Worm (Caenorhabditis elegans) whole organism, L1 larva: ENCODE measurements around the gene taf-6.2.

Experiments
- aly-2 ChIP-seq: fragments of 150-350 bp; optimal IDR thresholded peaks from 2 replicates; lab custom pipeline; 2014; ENCODE audit warnings: missing biosample characterization, missing genetic modification characterization
- ceh-82 ChIP-seq, 3 experiments: fragments of 150-350 bp in 1 of 3; sonication (generic microtip) in 2 of 3; optimal IDR thresholded peaks; 2 replicates each; lab custom pipeline; 2014 to 2017; ENCODE audit warnings: missing biosample characterization in 3 of 3, missing genetic modification characterization in 3 of 3
- dpl-1 ChIP-seq, 3 experiments: fragments of 150-350 bp in 2 of 3; sonication (generic microtip) in 1 of 3; optimal IDR thresholded peaks; 2 replicates each; lab custom pipeline; 2014 to 2017; ENCODE audit warnings: missing biosample characterization in 3 of 3, missing genetic modification characterization in 3 of 3, missing genetic modification reagents in 3 of 3
- elt-2 ChIP-seq: sonication (generic microtip); optimal IDR thresholded peaks from 2 replicates; lab custom pipeline; 2016; ENCODE audit warnings: missing genetic modification characterization, mild to moderate bottlenecking, inconsistent platforms, missing compliant biosample characterization, missing genetic modification reagents
- fos-1 ChIP-seq: fragments of 150-350 bp; optimal IDR thresholded peaks from 2 replicates; lab custom pipeline; 2014; ENCODE audit warnings: missing biosample characterization, missing genetic modification characterization
- jun-1 ChIP-seq: fragments of 150-350 bp; optimal IDR thresholded peaks from 2 replicates; lab custom pipeline; 2014; ENCODE audit warnings: missing biosample characterization, missing genetic modification reagents, missing genetic modification characterization
- lin-14 ChIP-seq: fragments of 200-800 bp; sonication (Bioruptor generic); optimal IDR thresholded peaks from 2 replicates; lab custom pipeline; 2018; ENCODE audit warnings: mild to moderate bottlenecking, missing genetic modification characterization, moderate library complexity, missing compliant biosample characterization
- mdl-1 ChIP-seq, 2 experiments: fragments of 150-350 bp; optimal IDR thresholded peaks; 2 replicates each; lab custom pipeline; 2014 to 2017; ENCODE audit warnings: missing biosample characterization in 2 of 2, missing genetic modification characterization in 2 of 2, inconsistent platforms in 1 of 2
- nhr-28 ChIP-seq: fragments of 150-350 bp; optimal IDR thresholded peaks from 2 replicates; lab custom pipeline; 2014; ENCODE audit warnings: missing biosample characterization, missing genetic modification characterization
- nhr-90 ChIP-seq: sonication (generic microtip); optimal IDR thresholded peaks from 2 replicates; lab custom pipeline; 2016; ENCODE audit warnings: mild to moderate bottlenecking, missing genetic modification characterization, missing compliant biosample characterization; ENCODE audit not compliant: poor library complexity

- no peak for TF ChIP-seq jun-1 (tag; lab: Kevin White, UChicago)
- TF ChIP-seq lin-14 (GFP tag; lab: Kevin White, UChicago) = no peak
- TF ChIP-seq fos-1 = no peak
- TF ChIP-seq aly-2 = no peak
- no peak for TF ChIP-seq ceh-82 (tag; optimal IDR thresholded peaks at IDR 0.05; lab: Kevin White, UChicago)
- no peak for TF ChIP-seq nhr-28 (tag; lab: Kevin White, UChicago)
- no peak for TF ChIP-seq dpl-1 (GFP tag; optimal IDR thresholded peaks at IDR 0.05; lab: Kevin White, UChicago)
- TF ChIP-seq mdl-1 (tag; optimal IDR thresholded peaks at IDR 0.05; lab: Kevin White, UChicago) = no peak
- no peak for TF ChIP-seq elt-2 (tag; lab: Kevin White, UChicago)
- TF ChIP-seq nhr-90 (tag; lab: Kevin White, UChicago) = no peak
Observed at ce11 chrIV:3701892-3702291, 7.4 kb upstream of the taf-6.2 start, which contains the start of gene Y37E11AL.12.
